Worm (Caenorhabditis elegans) whole organism, early embryonic: ENCODE data around the gene nhr-21.

Experiments
- B0310.2 ChIP-seq: sonication (generic microtip); optimal IDR thresholded peaks from 2 replicates; lab custom pipeline; 2016; ENCODE audit warnings: mild to moderate bottlenecking, missing genetic modification characterization, missing compliant biosample characterization
- F13C5.2 ChIP-seq: sonication (generic microtip); optimal IDR thresholded peaks from 2 replicates; lab custom pipeline; 2017; ENCODE audit warnings: mild to moderate bottlenecking, missing genetic modification characterization, inconsistent platforms, missing compliant biosample characterization
- aly-1 ChIP-seq: sonication (generic microtip); optimal IDR thresholded peaks from 2 replicates; lab custom pipeline; 2016; ENCODE audit warnings: missing genetic modification characterization, missing compliant biosample characterization
- ama-1 ChIP-seq: fragments of 150-350 bp; optimal IDR thresholded peaks from 2 replicates; lab custom pipeline; 2014
- ets-7 ChIP-seq: sonication (generic microtip); optimal IDR thresholded peaks from 2 replicates; lab custom pipeline; 2016; ENCODE audit warnings: missing genotype, missing genetic modification characterization, missing compliant biosample characterization
- flt-1 ChIP-seq: fragments of 200-800 bp; sonication (Bioruptor generic); IDR thresholded peaks from 2 replicates; pipeline ENCODE4 v1.3.6; 2022; ENCODE audit warnings: missing genetic modification characterization, missing compliant biosample characterization
- hmbx-1 ChIP-seq: sonication (generic microtip); optimal IDR thresholded peaks from 2 replicates; lab custom pipeline; 2016; ENCODE audit warnings: mild to moderate bottlenecking, missing genetic modification characterization, missing compliant biosample characterization
- hmg-4 ChIP-seq: fragments of 200-800 bp; sonication (Bioruptor generic); optimal IDR thresholded peaks from 2 replicates; lab custom pipeline; 2018; ENCODE audit warnings: mild to moderate bottlenecking, missing genetic modification characterization, missing compliant biosample characterization
- hnd-1 ChIP-seq: sonication (generic microtip); optimal IDR thresholded peaks from 2 replicates; lab custom pipeline; 2016; ENCODE audit warnings: missing genetic modification characterization, missing compliant biosample characterization
- pes-1 ChIP-seq: fragments of 200-800 bp; sonication (Bioruptor generic); IDR thresholded peaks from 2 replicates; pipeline ENCODE4 v1.3.6; 2022; ENCODE audit warnings: missing genetic modification reagents, missing genetic modification characterization, missing compliant biosample characterization
- sea-1 ChIP-seq: fragments of 200-800 bp; sonication (Bioruptor generic); conservative IDR thresholded peaks from 2 replicates; pipeline ENCODE4 v1.3.6; 2022; ENCODE audit warnings: missing genetic modification characterization, missing compliant biosample characterization
- tbx-11 ChIP-seq: fragments of 200-800 bp; sonication (Bioruptor generic); IDR thresholded peaks from 2 replicates; pipeline ENCODE4 v1.3.6; 2022; ENCODE audit warnings: missing genetic modification characterization, missing compliant biosample characterization
- tra-4 ChIP-seq: sonication (generic microtip); optimal IDR thresholded peaks from 2 replicates; lab custom pipeline; 2017; ENCODE audit warnings: missing genetic modification characterization, missing compliant biosample characterization

DNA sequence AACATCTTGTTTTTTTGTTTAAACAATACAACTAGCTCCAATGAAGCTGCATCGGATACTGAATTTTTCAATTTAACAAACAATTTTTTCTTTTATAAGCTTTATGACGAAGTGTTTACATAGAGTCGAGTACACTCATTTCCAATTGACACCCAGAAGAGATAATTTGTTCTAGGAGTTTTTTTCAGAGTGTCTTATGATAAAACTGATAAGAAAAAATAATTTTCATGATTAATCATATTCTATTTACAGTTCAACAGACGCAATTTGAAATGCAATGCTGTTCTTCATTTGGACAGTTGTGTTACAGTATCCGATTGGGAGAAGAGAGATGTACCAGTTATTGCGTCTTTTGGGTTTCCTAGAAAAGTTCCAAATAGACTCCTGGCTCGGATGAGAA lies 42.9 kb downstream of the nhr-21 start:
- no peak for TF ChIP-seq B0310.2
- no peak for TF ChIP-seq ama-1 (lab: Kevin White, UChicago)
- no peak for TF ChIP-seq flt-1 (GFP tag; lab: Robert Waterston, UW)
- no peak for TF ChIP-seq sea-1 (GFP tag; lab: Robert Waterston, UW)
- no peak for TF ChIP-seq hnd-1 (tag; lab: Kevin White, UChicago)
- no peak for TF ChIP-seq pes-1 (GFP tag; lab: Robert Waterston, UW)
- TF ChIP-seq F13C5.2 (tag; lab: Kevin White, UChicago), result no peak
- no peak for TF ChIP-seq tra-4 (tag; lab: Kevin White, UChicago)
- no peak for TF ChIP-seq tbx-11 (GFP tag; lab: Robert Waterston, UW)
- TF ChIP-seq hmbx-1 (tag; lab: Kevin White, UChicago), result no peak
- no peak for TF ChIP-seq ets-7 (tag; lab: Kevin White, UChicago)
- no peak for TF ChIP-seq hmg-4 (GFP tag; lab: Kevin White, UChicago)
- TF ChIP-seq aly-1, result no peak
